Fruit fly (Drosophila melanogaster) whole organism, embryonic: ENCODE results near the gene slp1.

Experiments
- ATbp ChIP-seq: fragments of 200-800 bp; sonication (Bioruptor generic); optimal IDR thresholded peaks from 2 replicates; lab custom pipeline; 2017; ENCODE audit warnings: missing biosample characterization, mild to moderate bottlenecking, missing genetic modification characterization, missing genetic modification reagents
- B-H1 ChIP-seq: fragments of 200-800 bp; sonication (Bioruptor generic); IDR thresholded peaks from 3 replicates; pipeline ENCODE4 v1.3.6; 2022; ENCODE audit warnings: missing biosample characterization, missing genetic modification characterization
- Bgb ChIP-seq: fragments of 200-800 bp; sonication (Bioruptor generic); IDR thresholded peaks from 2 replicates; pipeline ENCODE4 v1.3.6; 2022; ENCODE audit warnings: missing biosample characterization, missing genetic modification characterization; ENCODE audit not compliant: partially characterized antibody
- CG11247 ChIP-seq: fragments of 200-800 bp; sonication (Bioruptor generic); IDR thresholded peaks from 2 replicates; pipeline ENCODE4 v1.3.6; 2022; ENCODE audit warnings: missing biosample characterization, missing genetic modification characterization
- CG11398 ChIP-seq: fragments of 200-800 bp; sonication (Bioruptor generic); optimal IDR thresholded peaks from 2 replicates; lab custom pipeline; 2016; ENCODE audit warnings: missing biosample characterization, missing genetic modification characterization
- CG12219 ChIP-seq: fragments of 200-800 bp; sonication (Bioruptor generic); optimal IDR thresholded peaks from 3 replicates; lab custom pipeline; 2018; ENCODE audit warnings: missing biosample characterization, mild to moderate bottlenecking, missing genetic modification characterization
- CG14965 ChIP-seq: fragments of 200-800 bp; sonication (Bioruptor generic); optimal IDR thresholded peaks from 2 replicates; lab custom pipeline; 2016; ENCODE audit warnings: missing biosample characterization, missing genetic modification characterization, borderline replicate concordance
- CG1602 ChIP-seq: fragments of 200-800 bp; sonication (Bioruptor generic); optimal IDR thresholded peaks from 3 replicates; lab custom pipeline; 2016; ENCODE audit warnings: missing biosample characterization, missing genetic modification characterization
- CG17328 ChIP-seq: fragments of 200-800 bp; sonication (Bioruptor generic); IDR thresholded peaks from 2 replicates; pipeline ENCODE4 v1.3.6; 2022; ENCODE audit warnings: missing biosample characterization, missing genetic modification characterization
- CG17359 ChIP-seq: fragments of 200-800 bp; sonication (Bioruptor generic); optimal IDR thresholded peaks from 3 replicates; lab custom pipeline; 2018; ENCODE audit warnings: missing biosample characterization, mild to moderate bottlenecking, missing genetic modification characterization, moderate library complexity
- CG18011 ChIP-seq: fragments of 200-800 bp; sonication (Bioruptor generic); optimal IDR thresholded peaks from 2 replicates; lab custom pipeline; 2017; ENCODE audit warnings: missing biosample characterization, missing genetic modification characterization, mild to moderate bottlenecking, moderate library complexity, missing genotype
- CG1832 ChIP-seq: fragments of 200-800 bp; sonication (Bioruptor generic); optimal IDR thresholded peaks from 2 replicates; lab custom pipeline; 2017; ENCODE audit warnings: missing biosample characterization, mild to moderate bottlenecking, missing genetic modification characterization, inconsistent platforms
- CG2116 ChIP-seq: fragments of 200-800 bp; sonication (Bioruptor generic); optimal IDR thresholded peaks from 3 replicates; lab custom pipeline; 2018; ENCODE audit warnings: missing biosample characterization, mild to moderate bottlenecking, missing genetic modification characterization
- CG2202 ChIP-seq: fragments of 200-800 bp; sonication (Bioruptor generic); optimal IDR thresholded peaks from 2 replicates; lab custom pipeline; 2018; ENCODE audit warnings: missing biosample characterization, mild to moderate bottlenecking, missing genetic modification characterization
- CG2889 ChIP-seq: fragments of 200-800 bp; sonication (Bioruptor generic); IDR thresholded peaks from 3 replicates; pipeline ENCODE4 v1.3.6; 2022; ENCODE audit warnings: missing biosample characterization, missing genetic modification characterization
- CG7786 ChIP-seq: fragments of 200-800 bp; sonication (Bioruptor generic); optimal IDR thresholded peaks from 2 replicates; lab custom pipeline; 2016; ENCODE audit warnings: missing biosample characterization, missing genetic modification characterization
- CG7839 ChIP-seq: fragments of 200-800 bp; sonication (Bioruptor generic); optimal IDR thresholded peaks from 3 replicates; lab custom pipeline; 2018; ENCODE audit warnings: missing biosample characterization, mild to moderate bottlenecking, missing genetic modification characterization, moderate library complexity
- CG8359 ChIP-seq: fragments of 200-800 bp; sonication (Bioruptor generic); optimal IDR thresholded peaks from 2 replicates; lab custom pipeline; 2017; ENCODE audit warnings: missing biosample characterization, mild to moderate bottlenecking, missing genetic modification characterization, borderline replicate concordance
- Dek ChIP-seq: fragments of 200-800 bp; sonication (Bioruptor generic); optimal IDR thresholded peaks from 3 replicates; lab custom pipeline; 2019; ENCODE audit warnings: missing biosample characterization, mild to moderate bottlenecking, missing genetic modification characterization, moderate library complexity
- Ets65A ChIP-seq: fragments of 200-800 bp; sonication (Bioruptor generic); peaks from one replicate; lab custom pipeline; 2016; ENCODE audit warnings: missing biosample characterization, missing genetic modification characterization
- Fer3 ChIP-seq: fragments of 200-800 bp; sonication (Bioruptor generic); optimal IDR thresholded peaks from 2 replicates; lab custom pipeline; 2018; ENCODE audit warnings: missing biosample characterization, mild to moderate bottlenecking, missing genetic modification characterization, moderate library complexity
- Hr39 ChIP-seq: fragments of >200 bp; optimal IDR thresholded peaks from 2 replicates; lab custom pipeline; 2017
- Neu2 ChIP-seq: fragments of 200-800 bp; sonication (Bioruptor generic); optimal IDR thresholded peaks from 3 replicates; lab custom pipeline; 2016; ENCODE audit warnings: missing biosample characterization, missing genetic modification characterization, borderline replicate concordance
- Nf-YA ChIP-seq: fragments of 200-800 bp; sonication (Bioruptor generic); IDR thresholded peaks from 2 replicates; pipeline ENCODE4 v1.3.6; 2022; ENCODE audit warnings: missing biosample characterization, missing genetic modification characterization
- Rx ChIP-seq: fragments of 200-800 bp; sonication (Bioruptor generic); IDR thresholded peaks from 2 replicates; pipeline ENCODE4 v1.3.6; 2022; ENCODE audit warnings: missing biosample characterization, missing genetic modification characterization
- TFAM ChIP-seq: fragments of 200-800 bp; sonication (Bioruptor generic); optimal IDR thresholded peaks from 2 replicates; lab custom pipeline; 2017; ENCODE audit warnings: missing biosample characterization, missing genetic modification characterization, inconsistent platforms
- bab2 ChIP-seq: fragments of 200-800 bp; sonication (Bioruptor generic); optimal IDR thresholded peaks from 2 replicates; lab custom pipeline; 2016; ENCODE audit warnings: missing biosample characterization, missing genetic modification characterization
- btn ChIP-seq: fragments of 200-800 bp; sonication (Bioruptor generic); optimal IDR thresholded peaks from 2 replicates; lab custom pipeline; 2016; ENCODE audit warnings: missing biosample characterization, missing genetic modification characterization
- cg ChIP-seq: fragments of 200-800 bp; sonication (Bioruptor generic); optimal IDR thresholded peaks from 3 replicates; lab custom pipeline; 2019; ENCODE audit warnings: missing biosample characterization, mild to moderate bottlenecking, missing genetic modification characterization, moderate library complexity
- crc ChIP-seq: fragments of 200-800 bp; sonication (Bioruptor generic); optimal IDR thresholded peaks from 2 replicates; lab custom pipeline; 2016; ENCODE audit warnings: missing biosample characterization, missing genetic modification characterization
- dimm ChIP-seq: fragments of 200-800 bp; sonication (Bioruptor generic); IDR thresholded peaks from 2 replicates; pipeline ENCODE4 v1.3.6; 2022; ENCODE audit warnings: missing biosample characterization, missing genetic modification characterization
- disco-r ChIP-seq: fragments of 200-800 bp; sonication (Bioruptor generic); optimal IDR thresholded peaks from 2 replicates; lab custom pipeline; 2016; ENCODE audit warnings: missing biosample characterization, missing genetic modification characterization
- eyg ChIP-seq: fragments of 200-800 bp; sonication (Bioruptor generic); optimal IDR thresholded peaks from 3 replicates; lab custom pipeline; 2016; ENCODE audit warnings: missing biosample characterization, missing genetic modification characterization
- grn ChIP-seq: fragments of 200-800 bp; sonication (Bioruptor generic); optimal IDR thresholded peaks from 3 replicates; lab custom pipeline; 2017; ENCODE audit warnings: missing biosample characterization, missing genetic modification characterization
- hb ChIP-seq: fragments of 200-800 bp; sonication (Bioruptor generic); IDR thresholded peaks from 3 replicates; pipeline ENCODE4 v1.3.6; 2022; ENCODE audit warnings: missing biosample characterization, missing genetic modification characterization; ENCODE audit not compliant: partially characterized antibody
- hbn ChIP-seq: fragments of 200-800 bp; sonication (Bioruptor generic); IDR thresholded peaks from 2 replicates; pipeline ENCODE4 v1.3.6; 2022; ENCODE audit warnings: missing biosample characterization, missing genetic modification characterization; ENCODE audit not compliant: partially characterized antibody
- mam ChIP-seq: fragments of 200-800 bp; sonication (Bioruptor generic); optimal IDR thresholded peaks from 3 replicates; lab custom pipeline; 2016; ENCODE audit warnings: missing biosample characterization, missing genetic modification characterization
- mirr ChIP-seq: fragments of 200-800 bp; sonication (Bioruptor generic); optimal IDR thresholded peaks from 3 replicates; lab custom pipeline; 2018; ENCODE audit warnings: missing biosample characterization, mild to moderate bottlenecking, missing genetic modification characterization
- nerfin-1 ChIP-seq: fragments of 200-800 bp; sonication (Bioruptor generic); optimal IDR thresholded peaks from 3 replicates; lab custom pipeline; 2019; ENCODE audit warnings: missing biosample characterization, mild to moderate bottlenecking, missing genetic modification characterization, moderate library complexity
- nmo ChIP-seq: fragments of 200-800 bp; sonication (Bioruptor generic); optimal IDR thresholded peaks from 2 replicates; lab custom pipeline; 2018; ENCODE audit warnings: missing biosample characterization, mild to moderate bottlenecking, missing genetic modification characterization, moderate library complexity
- onecut ChIP-seq: fragments of 200-800 bp; sonication (Bioruptor generic); IDR thresholded peaks from 2 replicates; pipeline ENCODE4 v1.3.6; 2022; ENCODE audit warnings: missing biosample characterization, missing genetic modification characterization
- pb ChIP-seq: fragments of 200-800 bp; sonication (Bioruptor generic); optimal IDR thresholded peaks from 3 replicates; lab custom pipeline; 2016; ENCODE audit warnings: missing biosample characterization, missing genetic modification characterization
- pita ChIP-seq: fragments of 200-800 bp; sonication (Bioruptor generic); optimal IDR thresholded peaks from 2 replicates; lab custom pipeline; 2017; ENCODE audit warnings: missing biosample characterization, mild to moderate bottlenecking, missing genetic modification characterization
- repo ChIP-seq: fragments of 200-800 bp; sonication (Bioruptor generic); optimal IDR thresholded peaks from 2 replicates; lab custom pipeline; 2016; ENCODE audit warnings: missing biosample characterization, missing genetic modification characterization
- rib ChIP-seq: fragments of 200-800 bp; sonication (Bioruptor generic); IDR thresholded peaks from 2 replicates; pipeline ENCODE4 v1.3.6; 2022; ENCODE audit warnings: missing biosample characterization, missing genetic modification characterization
- shn ChIP-seq: fragments of 200-800 bp; sonication (Bioruptor generic); optimal IDR thresholded peaks from 3 replicates; lab custom pipeline; 2016; ENCODE audit warnings: missing biosample characterization, missing genetic modification characterization
- slou ChIP-seq: fragments of 200-800 bp; sonication (Bioruptor generic); optimal IDR thresholded peaks from 3 replicates; lab custom pipeline; 2016; ENCODE audit warnings: missing biosample characterization, missing genetic modification characterization
- sqz ChIP-seq: fragments of 200-800 bp; sonication (Bioruptor generic); optimal IDR thresholded peaks from 3 replicates; lab custom pipeline; 2018; ENCODE audit warnings: missing biosample characterization, mild to moderate bottlenecking, missing genetic modification characterization
- tup ChIP-seq: fragments of 200-800 bp; sonication (Bioruptor generic); optimal IDR thresholded peaks from 2 replicates; lab custom pipeline; 2016; ENCODE audit warnings: missing biosample characterization, mild to moderate bottlenecking, missing genetic modification characterization, moderate library complexity
- usp ChIP-seq: fragments of >200 bp; optimal IDR thresholded peaks from 2 replicates; lab custom pipeline; 2017; ENCODE audit warnings: missing biosample characterization, missing genetic modification characterization
- zen2 ChIP-seq: fragments of 200-800 bp; sonication (Bioruptor generic); IDR thresholded peaks from 3 replicates; pipeline ENCODE4 v1.3.6; 2022; ENCODE audit warnings: missing biosample characterization, missing genetic modification characterization; ENCODE audit not compliant: partially characterized antibody

The slp1 gene

DNA sequence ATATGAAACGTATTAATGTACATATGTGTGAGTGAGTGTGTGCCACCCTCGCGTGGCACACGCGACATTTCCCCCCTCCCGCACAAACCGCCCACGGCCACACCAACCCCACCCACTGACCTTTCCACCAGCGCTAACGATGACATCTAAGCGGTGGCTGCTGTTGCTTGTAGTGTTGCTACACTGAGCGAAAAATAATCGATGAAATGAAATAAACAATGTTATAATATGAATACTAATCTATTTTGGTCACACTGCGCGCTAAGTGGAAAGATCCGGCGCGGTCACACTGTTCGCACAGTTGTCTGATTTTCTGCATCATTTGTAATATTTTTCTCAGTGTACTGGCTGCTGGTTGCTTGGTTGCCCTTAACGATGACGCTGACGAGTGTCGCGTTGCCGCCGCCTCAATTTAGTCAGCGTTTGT lies 6.8 kb downstream of the slp1 start (continued):
- peak; percentile 97 for TF ChIP-seq Rx (GFP tag; lab: Robert Waterston, UW)
- peak; percentile 76 for TF ChIP-seq rib (GFP tag; lab: Robert Waterston, UW)
- TF ChIP-seq grn (GFP tag; lab: Kevin White, UChicago), result peak; percentile 81
- peak; percentile 1 for TF ChIP-seq CG1832
- peak; percentile 95 for TF ChIP-seq nerfin-1 (tag; lab: Kevin White, UChicago)
- TF ChIP-seq Nf-YA, result peak; percentile 91
- peak; percentile 93 for TF ChIP-seq slou (GFP tag; lab: Kevin White, UChicago)
- peak; percentile 90 for TF ChIP-seq CG2889 (GFP tag; lab: Robert Waterston, UW)
- TF ChIP-seq onecut, result peak; percentile 95
- peak; percentile 97 for TF ChIP-seq btn (GFP tag; lab: Kevin White, UChicago)
- no peak for TF ChIP-seq usp (GFP tag; lab: Kevin White, UChicago)
- peak; percentile 84 for TF ChIP-seq eyg
- TF ChIP-seq Fer3 (tag; lab: Kevin White, UChicago), result peak; percentile 89
- peak; percentile 74 for TF ChIP-seq mirr (GFP tag; lab: Kevin White, UChicago)
- peak; percentile 94 for TF ChIP-seq tup (GFP tag; lab: Kevin White, UChicago)
- peak; percentile 84 for TF ChIP-seq Neu2 (GFP tag; lab: Kevin White, UChicago)
- peak; percentile 97 for TF ChIP-seq CG1602 (GFP tag; lab: Kevin White, UChicago)
- TF ChIP-seq mam (GFP tag; lab: Kevin White, UChicago), result peak; percentile 93
- no peak for TF ChIP-seq hbn
- peak; percentile 100 for TF ChIP-seq Ets65A (GFP tag; lab: Kevin White, UChicago)
- peak; percentile 95 for TF ChIP-seq CG11247 (GFP tag; lab: Robert Waterston, UW)
- peak; percentile 98 for TF ChIP-seq CG2202
- peak; percentile 97 for TF ChIP-seq bab2 (GFP tag; lab: Kevin White, UChicago)
- TF ChIP-seq CG8359 (GFP tag; lab: Kevin White, UChicago), result peak; percentile 94
- TF ChIP-seq CG14965 (GFP tag; lab: Kevin White, UChicago), result peak; percentile 83
- TF ChIP-seq Dek, result peak; percentile 87
- peak; percentile 91 for TF ChIP-seq crc (GFP tag; lab: Kevin White, UChicago)
- peak; percentile 91 for TF ChIP-seq shn (GFP tag; lab: Kevin White, UChicago)
- TF ChIP-seq hb (GFP tag; lab: Robert Waterston, UW), result no peak
- peak; percentile 98 for TF ChIP-seq nmo (GFP tag; lab: Kevin White, UChicago)
- TF ChIP-seq disco-r (GFP tag; lab: Kevin White, UChicago), result peak; percentile 91
- TF ChIP-seq cg, result peak; percentile 62
- peak; percentile 92 for TF ChIP-seq TFAM (GFP tag; lab: Kevin White, UChicago)
- TF ChIP-seq CG11398, result peak; percentile 93
- peak; percentile 74 for TF ChIP-seq CG2116 (GFP tag; lab: Kevin White, UChicago)
- peak; percentile 98 for TF ChIP-seq ATbp (GFP tag; lab: Kevin White, UChicago)
- peak; percentile 65 for TF ChIP-seq CG18011 (GFP tag; lab: Kevin White, UChicago)
- peak; percentile 97 for TF ChIP-seq CG7839 (tag; lab: Kevin White, UChicago)
- TF ChIP-seq CG7786 (GFP tag; lab: Kevin White, UChicago), result peak; percentile 92
- TF ChIP-seq B-H1 (GFP tag; lab: Robert Waterston, UW), result peak; percentile 90
- TF ChIP-seq CG17328, result peak; percentile 98
- peak; percentile 86 for TF ChIP-seq dimm (GFP tag; lab: Robert Waterston, UW)
- TF ChIP-seq repo, result peak; percentile 95
- peak; percentile 26; the same call in 1 of the 2 replicates for TF ChIP-seq Bgb (GFP tag; lab: Robert Waterston, UW)
- peak; percentile 97 for TF ChIP-seq CG17359 (tag; lab: Kevin White, UChicago)
- TF ChIP-seq CG12219 (GFP tag; lab: Kevin White, UChicago), result peak; percentile 97
- no peak for TF ChIP-seq pita
- TF ChIP-seq pb (GFP tag; lab: Kevin White, UChicago), result peak; percentile 94
- no peak for TF ChIP-seq Hr39 (lab: Kevin White, UChicago)
- TF ChIP-seq zen2 (GFP tag; lab: Robert Waterston, UW), result no peak
- TF ChIP-seq sqz (GFP tag; lab: Kevin White, UChicago), result peak; percentile 94
